Worm (Caenorhabditis elegans): ENCODE data around the gene bas-1.
A peak's percentile ranks its signal among the peaks of the same experiment; 100 is the strongest.

The bas-1 gene

DNA sequence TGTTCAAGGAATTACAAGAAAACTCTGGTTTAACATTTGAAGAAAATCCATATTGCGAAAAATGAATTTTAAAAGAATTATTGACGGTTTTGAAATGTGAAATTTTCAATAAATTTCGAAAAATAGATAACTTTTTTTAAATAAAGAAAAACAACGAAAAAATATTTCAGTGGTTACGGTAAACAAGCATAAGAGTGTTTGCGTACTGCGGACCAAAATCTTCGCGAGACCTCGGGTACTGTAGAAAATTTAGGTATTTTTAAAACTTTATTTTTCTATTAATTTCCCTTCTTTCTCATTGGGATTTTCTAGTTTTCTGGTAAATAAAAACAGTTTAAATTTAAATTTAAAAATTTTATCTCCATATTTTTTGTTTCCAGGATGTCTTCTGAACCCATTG is 8.0 kb upstream of the bas-1 start, which contains the start of gene xnd-1:
Gene xnd-1, plus strand, starts transcription at position 381 of the 400 bp plus-strand sequence.
- TF ChIP-seq nhr-237 (tag; optimal IDR thresholded peaks at IDR 0.05) (no peak), zip-8 (tag; optimal IDR thresholded peaks at IDR 0.05) (no peak)

DNA sequence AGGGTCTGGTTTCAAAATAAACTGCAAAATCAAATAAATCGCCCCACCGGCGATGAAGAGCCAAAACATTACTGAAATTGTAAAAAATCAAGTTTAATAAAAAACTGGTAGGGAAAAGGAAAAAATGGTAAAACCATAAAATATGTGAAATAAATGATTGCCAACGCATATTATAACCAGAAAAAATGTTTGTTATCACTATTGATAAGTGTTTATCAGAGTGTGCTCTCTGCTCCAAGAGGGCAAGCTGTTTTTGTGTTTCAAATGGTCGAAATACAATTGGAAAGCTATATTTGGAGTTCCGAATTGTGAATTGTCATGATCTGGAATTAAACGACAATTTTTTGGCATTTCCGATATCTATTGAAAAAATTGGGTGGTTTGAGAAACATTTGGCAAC is 1.8 kb upstream of the bas-1 start, which contains the start of gene C05D2.8:
Gene C05D2.8, minus strand, starts transcription at position 71 of the 400 bp plus-strand sequence.
- TF ChIP-seq cnd-1 (tag; optimal IDR thresholded peaks at IDR 0.05) (no peak), ceh-83 (GFP tag; optimal IDR thresholded peaks at IDR 0.05) (no peak), mab-5 (tag; optimal IDR thresholded peaks at IDR 0.05) (no peak), zip-8 (tag; optimal IDR thresholded peaks at IDR 0.05) (no peak), bed-3 (GFP tag; optimal IDR thresholded peaks at IDR 0.05) (no peak), mls-2 (tag; optimal IDR thresholded peaks at IDR 0.05) (no peak), drap-1 (GFP tag; optimal IDR thresholded peaks at IDR 0.05) (no peak), M03D4.4 (tag; optimal IDR thresholded peaks at IDR 0.05) (no peak)

DNA sequence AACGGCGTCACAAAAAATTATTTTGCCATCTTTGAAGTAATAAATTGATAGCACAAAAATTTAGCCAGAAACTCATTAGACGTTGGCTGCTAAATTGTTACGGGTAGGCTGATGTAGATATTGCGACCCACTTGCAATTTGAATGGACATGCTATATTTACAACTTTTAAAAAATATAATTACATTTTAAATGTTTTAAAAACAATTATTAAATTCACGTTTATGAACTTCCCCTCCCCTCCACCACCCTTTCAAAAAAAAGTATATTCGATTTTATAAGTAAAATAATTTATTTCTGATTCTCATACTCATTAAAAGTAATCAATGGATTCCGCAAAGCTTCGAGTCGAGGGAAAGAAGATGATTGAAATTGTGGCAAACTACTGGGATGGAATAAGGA is 2.6 kb downstream of the bas-1 start, which contains the start of gene basl-1:
Gene basl-1, plus strand, starts transcription at position 301 of the 400 bp plus-strand sequence.
- TF ChIP-seq mls-2 (tag; optimal IDR thresholded peaks at IDR 0.05), result no peak
- TF ChIP-seq elt-3 (tag; optimal IDR thresholded peaks at IDR 0.05), result no peak
- no peak for TF ChIP-seq zip-8 (tag; optimal IDR thresholded peaks at IDR 0.05)
- no peak for TF ChIP-seq ces-1 (GFP tag; optimal IDR thresholded peaks at IDR 0.05)
- no peak for TF ChIP-seq unc-120 (tag; optimal IDR thresholded peaks at IDR 0.05; ENCODE audit: poor library complexity, severe bottlenecking)
- TF ChIP-seq pha-4 (tag; optimal IDR thresholded peaks at IDR 0.05), result no peak
- TF ChIP-seq tbx-8 (GFP tag; optimal IDR thresholded peaks at IDR 0.05), result no peak
- no peak for TF ChIP-seq nhr-28 (tag; optimal IDR thresholded peaks at IDR 0.05)

DNA sequence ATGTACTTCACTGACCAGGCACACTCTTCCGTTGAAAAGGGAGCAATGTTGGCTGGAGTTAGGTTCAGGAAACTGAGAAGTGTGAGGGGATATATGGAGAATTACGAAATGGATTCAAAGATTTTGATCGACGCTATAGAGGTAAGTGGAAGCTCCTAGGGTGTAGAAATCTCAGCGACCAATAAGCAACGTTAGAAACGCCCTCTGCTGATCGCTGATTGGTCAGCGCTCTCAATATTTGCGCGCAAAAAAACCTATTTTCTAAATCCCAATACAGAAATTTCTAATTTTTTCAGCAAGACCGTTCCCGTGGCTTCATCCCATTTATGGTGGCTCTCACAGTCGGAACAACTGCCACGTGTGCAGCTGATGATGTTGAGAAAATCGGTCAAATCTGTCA is 3.6 kb downstream of the bas-1 start:
- TF ChIP-seq mls-2 (tag; optimal IDR thresholded peaks at IDR 0.05) (no peak), pha-4 (tag; optimal IDR thresholded peaks at IDR 0.05) (no peak), ham-2 (GFP tag; optimal IDR thresholded peaks at IDR 0.05) (no peak), ceh-83 (GFP tag; optimal IDR thresholded peaks at IDR 0.05) (no peak), unc-39 (tag; optimal IDR thresholded peaks at IDR 0.05) (no peak)

DNA sequence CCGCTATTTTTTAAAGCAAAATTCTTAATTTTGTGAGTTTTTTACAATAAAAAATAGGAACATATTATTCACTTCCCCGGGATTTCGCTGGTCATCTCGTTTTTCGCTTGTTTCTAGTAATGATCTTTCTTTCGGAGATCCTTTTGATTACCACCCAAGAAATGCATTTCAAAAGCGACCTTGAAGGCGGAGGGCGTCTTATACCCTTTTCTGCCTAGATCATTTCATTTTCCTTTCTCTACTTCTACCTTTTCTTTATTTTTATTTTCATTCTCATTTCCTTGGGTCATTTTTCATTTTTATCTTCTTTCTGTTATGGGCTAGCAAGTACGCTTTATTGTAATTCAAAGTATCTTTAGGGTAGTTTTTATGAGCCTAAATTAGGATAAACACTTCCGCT is 8.1 kb downstream of the bas-1 start:
- TF ChIP-seq drap-1 (GFP tag; optimal IDR thresholded peaks at IDR 0.05) (no peak), flh-1 (GFP tag; optimal IDR thresholded peaks at IDR 0.05) (no peak), hlh-1 (tag; optimal IDR thresholded peaks at IDR 0.05) (no peak), ceh-83 (GFP tag; optimal IDR thresholded peaks at IDR 0.05) (no peak), blmp-1 (tag; optimal IDR thresholded peaks at IDR 0.05) (no peak), nhr-76 (tag; optimal IDR thresholded peaks at IDR 0.05) (no peak), ztf-11 (tag; optimal IDR thresholded peaks at IDR 0.05) (no peak), unc-62 (GFP tag; optimal IDR thresholded peaks at IDR 0.05) (no peak), M03D4.4 (tag; optimal IDR thresholded peaks at IDR 0.05) (no peak), unc-39 (tag; optimal IDR thresholded peaks at IDR 0.05) (no peak), nhr-28 (tag; optimal IDR thresholded peaks at IDR 0.05) (no peak), elt-1 (tag; optimal IDR thresholded peaks at IDR 0.05; ENCODE audit: borderline replicate concordance, insufficient read depth) (no peak), lin-13 (tag; optimal IDR thresholded peaks at IDR 0.05) (no peak)

DNA sequence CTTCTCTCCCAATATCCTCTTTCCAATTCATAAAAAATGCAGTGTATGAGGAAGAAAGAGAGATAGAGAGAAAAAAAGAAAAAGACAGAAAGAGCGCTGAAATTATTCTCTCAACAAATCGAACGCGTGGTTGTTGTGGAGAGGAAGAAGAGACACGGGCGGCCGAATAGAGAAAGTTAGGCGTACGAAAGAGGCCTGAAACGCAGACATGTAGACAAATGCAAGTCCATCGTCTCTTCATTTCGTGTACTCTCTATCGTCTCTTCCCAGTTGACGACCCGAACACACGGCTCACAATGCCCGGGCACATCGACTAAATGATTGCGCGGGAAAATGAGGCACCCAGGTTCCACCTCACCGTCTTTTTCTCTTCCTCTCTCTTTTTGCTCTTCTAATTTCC is 9.2 kb downstream of the bas-1 start:
- TF ChIP-seq elt-1 (tag; optimal IDR thresholded peaks at IDR 0.05; ENCODE audit: borderline replicate concordance, insufficient read depth) (no peak), ceh-43 (GFP tag; optimal IDR thresholded peaks at IDR 0.05) (no peak), nhr-2 (tag; optimal IDR thresholded peaks at IDR 0.05) (peak; percentile 99), drap-1 (GFP tag; optimal IDR thresholded peaks at IDR 0.05) (no peak), mls-2 (tag; optimal IDR thresholded peaks at IDR 0.05) (peak; percentile 62), lsy-2 (tag; optimal IDR thresholded peaks at IDR 0.05) (peak; percentile 64), sem-2 (GFP tag; optimal IDR thresholded peaks at IDR 0.05) (no peak), blmp-1 (tag; optimal IDR thresholded peaks at IDR 0.05) (peak; percentile 21), M03D4.4 (tag; optimal IDR thresholded peaks at IDR 0.05) (no peak), mab-5 (tag; optimal IDR thresholded peaks at IDR 0.05) (no peak), unc-39 (tag; optimal IDR thresholded peaks at IDR 0.05) (no peak), sptf-1 (tag; optimal IDR thresholded peaks at IDR 0.05) (no peak), pha-4 (tag; optimal IDR thresholded peaks at IDR 0.05) (peak; percentile 71), ces-1 (GFP tag; optimal IDR thresholded peaks at IDR 0.05) (peak; percentile 71), nhr-12 (tag; optimal IDR thresholded peaks at IDR 0.05) (peak; percentile 18), lin-32 (GFP tag; optimal IDR thresholded peaks at IDR 0.05) (no peak), mep-1 (tag; optimal IDR thresholded peaks at IDR 0.05) (no peak), hlh-1 (tag; optimal IDR thresholded peaks at IDR 0.05) (peak; percentile 20), ceh-83 (GFP tag; optimal IDR thresholded peaks at IDR 0.05) (no peak), lin-13 (tag; optimal IDR thresholded peaks at IDR 0.05) (peak; percentile 26), unc-62 (GFP tag; optimal IDR thresholded peaks at IDR 0.05) (peak; percentile 61), unc-120 (tag; optimal IDR thresholded peaks at IDR 0.05; ENCODE audit: poor library complexity, severe bottlenecking) (peak; percentile 61), ham-2 (GFP tag; optimal IDR thresholded peaks at IDR 0.05) (no peak)
